Fruit fly (Drosophila melanogaster) Kc167 (cell line): Measurements from ENCODE around the gene Ir94a.

Source experiments
- Myc ChIP-seq: fragments of >200 bp; optimal IDR thresholded peaks from 2 replicates; lab custom pipeline; 2017; ENCODE audit warnings: missing external identifiers
- Sin3A ChIP-seq: fragments of >200 bp; optimal IDR thresholded peaks from 2 replicates; lab custom pipeline; 2018; ENCODE audit warnings: missing external identifiers
- h ChIP-seq: fragments of >200 bp; optimal IDR thresholded peaks from 3 replicates; lab custom pipeline; 2018; ENCODE audit warnings: missing external identifiers
- insv ChIP-seq: fragments of >200 bp; optimal IDR thresholded peaks from 3 replicates; lab custom pipeline; 2018; ENCODE audit warnings: missing external identifiers
- psq ChIP-seq: fragments of >200 bp; optimal IDR thresholded peaks from 2 replicates; lab custom pipeline; 2017; ENCODE audit warnings: missing external identifiers
- ttk ChIP-seq: sonication (Bioruptor generic); optimal IDR thresholded peaks from 2 replicates; lab custom pipeline; 2017; ENCODE audit warnings: missing external identifiers

Gene Ir94a

dm6 chr3R:22142495-22142894 lies 29.3 kb downstream of the Ir94a start:
- TF ChIP-seq ttk (lab: Kevin White, UChicago) (no peak), Myc (lab: Kevin White, UChicago) (no peak), insv (lab: Kevin White, UChicago) (no peak), Sin3A (no peak), h (lab: Kevin White, UChicago) (no peak), psq (lab: Kevin White, UChicago) (no peak)

dm6 chr3R:22145425-22146411 lies 32.5 kb downstream of the Ir94a start:
- TF ChIP-seq Myc (lab: Kevin White, UChicago) (no peak), Sin3A (no peak), insv (lab: Kevin White, UChicago) (no peak), psq (lab: Kevin White, UChicago) (no peak), h (lab: Kevin White, UChicago) (no peak), ttk (lab: Kevin White, UChicago) (no peak)

- no peak for TF ChIP-seq psq (lab: Kevin White, UChicago)
- TF ChIP-seq Myc (lab: Kevin White, UChicago): no peak
- no peak for TF ChIP-seq Sin3A
- no peak for TF ChIP-seq h (lab: Kevin White, UChicago)
- no peak for TF ChIP-seq ttk (lab: Kevin White, UChicago)
- TF ChIP-seq insv (lab: Kevin White, UChicago): no peak
Measured at dm6 chr3R:22146549-22146948, 33.3 kb downstream of the Ir94a start.

- TF ChIP-seq ttk (lab: Kevin White, UChicago): no peak
- TF ChIP-seq Sin3A: no peak
- TF ChIP-seq psq (lab: Kevin White, UChicago): no peak
Measured at dm6 chr3R:22147426-22147825, 34.2 kb downstream of the Ir94a start.

- TF ChIP-seq Sin3A (no peak), psq (lab: Kevin White, UChicago) (no peak), h (lab: Kevin White, UChicago) (no peak), ttk (lab: Kevin White, UChicago) (no peak), Myc (lab: Kevin White, UChicago) (no peak), insv (lab: Kevin White, UChicago) (no peak)
Measured at dm6 chr3R:22148274-22148673, 35.0 kb downstream of the Ir94a start.

- TF ChIP-seq insv (lab: Kevin White, UChicago): no peak
- no peak for TF ChIP-seq ttk (lab: Kevin White, UChicago)
- TF ChIP-seq h (lab: Kevin White, UChicago): no peak
- no peak for TF ChIP-seq Sin3A
- no peak for TF ChIP-seq Myc (lab: Kevin White, UChicago)
- TF ChIP-seq psq (lab: Kevin White, UChicago): no peak
Measured at dm6 chr3R:22149923-22150322, 36.7 kb downstream of the Ir94a start.

- TF ChIP-seq Sin3A (no peak), ttk (lab: Kevin White, UChicago) (no peak), insv (lab: Kevin White, UChicago) (no peak), Myc (lab: Kevin White, UChicago) (no peak)
Measured at dm6 chr3R:22150433-22150832, 37.2 kb downstream of the Ir94a start.

dm6 chr3R:22152424-22152823 lies 39.2 kb downstream of the Ir94a start:
- TF ChIP-seq h (lab: Kevin White, UChicago) (no peak), psq (lab: Kevin White, UChicago) (no peak), Sin3A (no peak), ttk (lab: Kevin White, UChicago) (no peak), insv (lab: Kevin White, UChicago) (no peak), Myc (lab: Kevin White, UChicago) (no peak)

dm6 chr3R:22153693-22154092 lies 40.5 kb downstream of the Ir94a start:
- TF ChIP-seq h (lab: Kevin White, UChicago) (no peak), insv (lab: Kevin White, UChicago) (no peak), Myc (lab: Kevin White, UChicago) (no peak), Sin3A (no peak), ttk (lab: Kevin White, UChicago) (no peak), psq (lab: Kevin White, UChicago) (no peak)

- TF ChIP-seq Myc (lab: Kevin White, UChicago) (no peak), insv (lab: Kevin White, UChicago) (no peak), Sin3A (no peak), h (lab: Kevin White, UChicago) (no peak)
Measured at dm6 chr3R:22158243-22158642, 45.0 kb downstream of the Ir94a start.

- TF ChIP-seq insv (lab: Kevin White, UChicago): no peak
Measured at dm6 chr3R:22158699-22159098, 45.5 kb downstream of the Ir94a start.

dm6 chr3R:22161613-22162409 lies 48.6 kb downstream of the Ir94a start:
- TF ChIP-seq psq (lab: Kevin White, UChicago) (no peak), h (lab: Kevin White, UChicago) (no peak), insv (lab: Kevin White, UChicago) (no peak), Myc (lab: Kevin White, UChicago) (no peak), ttk (lab: Kevin White, UChicago) (no peak), Sin3A (no peak)
